Worm (Caenorhabditis elegans) whole organism, young adult: ENCODE measurements around the gene hcf-1.

Experiments
- F23B12.7 ChIP-seq: sonication (generic microtip); optimal IDR thresholded peaks from 2 replicates; lab custom pipeline; 2017; ENCODE audit warnings: missing genetic modification characterization, mild to moderate bottlenecking, missing compliant biosample characterization, antibody characterized with exemption, moderate library complexity; ENCODE audit not compliant: insufficient read depth
- F39B2.1 ChIP-seq: fragments of 200-800 bp; sonication (Bioruptor generic); IDR thresholded peaks from 2 replicates; pipeline ENCODE4 v1.3.6; 2022; ENCODE audit warnings: missing genetic modification reagents, missing genetic modification characterization, missing compliant biosample characterization
- aptf-2 ChIP-seq: fragments of 200-800 bp; sonication (Bioruptor generic); conservative IDR thresholded peaks from 2 replicates; pipeline ENCODE4 v1.3.6; 2022; ENCODE audit warnings: missing genetic modification reagents, missing genetic modification characterization, missing compliant biosample characterization
- ccch-3 ChIP-seq: fragments of 200-800 bp; sonication (Bioruptor generic); optimal IDR thresholded peaks from 2 replicates; lab custom pipeline; 2018; ENCODE audit warnings: mild to moderate bottlenecking, missing genetic modification characterization, missing compliant biosample characterization
- ceh-58 ChIP-seq: fragments of 200-800 bp; sonication (Bioruptor generic); IDR thresholded peaks from 2 replicates; pipeline ENCODE4 v1.3.6; 2022; ENCODE audit warnings: missing genetic modification characterization, missing compliant biosample characterization

ce11 chrIV:7774206-7774605 is at the start of gene hcf-1, which contains the start of gene swd-2.2:
- TF ChIP-seq F39B2.1 (GFP tag; lab: Robert Waterston, UW) (no peak), F23B12.7 (peak; percentile 33), aptf-2 (GFP tag; lab: Robert Waterston, UW) (no peak), ceh-58 (no peak), ccch-3 (no peak)
